Worm (Caenorhabditis elegans) whole organism, early embryonic: ENCODE measurements around the gene K08D10.13.

ENCODE experiments used
- B0310.2 ChIP-seq: sonication (generic microtip); optimal IDR thresholded peaks from 2 replicates; lab custom pipeline; 2016; ENCODE audit warnings: mild to moderate bottlenecking, missing genetic modification characterization, missing compliant biosample characterization
- F13C5.2 ChIP-seq: sonication (generic microtip); optimal IDR thresholded peaks from 2 replicates; lab custom pipeline; 2017; ENCODE audit warnings: mild to moderate bottlenecking, missing genetic modification characterization, inconsistent platforms, missing compliant biosample characterization
- aly-1 ChIP-seq: sonication (generic microtip); optimal IDR thresholded peaks from 2 replicates; lab custom pipeline; 2016; ENCODE audit warnings: missing genetic modification characterization, missing compliant biosample characterization
- ama-1 ChIP-seq: fragments of 150-350 bp; optimal IDR thresholded peaks from 2 replicates; lab custom pipeline; 2014
- ceh-13 ChIP-seq: fragments of 200-800 bp; sonication (Bioruptor generic); optimal IDR thresholded peaks from 2 replicates; lab custom pipeline; 2018; ENCODE audit warnings: mild to moderate bottlenecking, missing genetic modification characterization, missing compliant biosample characterization
- ceh-36 ChIP-seq: sonication (generic microtip); optimal IDR thresholded peaks from 2 replicates; lab custom pipeline; 2016; ENCODE audit warnings: missing genetic modification characterization, inconsistent platforms, missing compliant biosample characterization
- ets-7 ChIP-seq: sonication (generic microtip); optimal IDR thresholded peaks from 2 replicates; lab custom pipeline; 2016; ENCODE audit warnings: missing genotype, missing genetic modification characterization, missing compliant biosample characterization
- flt-1 ChIP-seq: fragments of 200-800 bp; sonication (Bioruptor generic); IDR thresholded peaks from 2 replicates; pipeline ENCODE4 v1.3.6; 2022; ENCODE audit warnings: missing genetic modification characterization, missing compliant biosample characterization
- hmbx-1 ChIP-seq: sonication (generic microtip); optimal IDR thresholded peaks from 2 replicates; lab custom pipeline; 2016; ENCODE audit warnings: mild to moderate bottlenecking, missing genetic modification characterization, missing compliant biosample characterization
- hmg-4 ChIP-seq: fragments of 200-800 bp; sonication (Bioruptor generic); optimal IDR thresholded peaks from 2 replicates; lab custom pipeline; 2018; ENCODE audit warnings: mild to moderate bottlenecking, missing genetic modification characterization, missing compliant biosample characterization
- hnd-1 ChIP-seq: sonication (generic microtip); optimal IDR thresholded peaks from 2 replicates; lab custom pipeline; 2016; ENCODE audit warnings: missing genetic modification characterization, missing compliant biosample characterization
- pes-1 ChIP-seq: fragments of 200-800 bp; sonication (Bioruptor generic); IDR thresholded peaks from 2 replicates; pipeline ENCODE4 v1.3.6; 2022; ENCODE audit warnings: missing genetic modification reagents, missing genetic modification characterization, missing compliant biosample characterization
- scrt-1 ChIP-seq: fragments of 200-800 bp; sonication (Bioruptor generic); IDR thresholded peaks from 2 replicates; pipeline ENCODE4 v1.3.6; 2022; ENCODE audit warnings: missing genetic modification characterization, missing compliant biosample characterization
- sea-1 ChIP-seq: fragments of 200-800 bp; sonication (Bioruptor generic); conservative IDR thresholded peaks from 2 replicates; pipeline ENCODE4 v1.3.6; 2022; ENCODE audit warnings: missing genetic modification characterization, missing compliant biosample characterization
- tbx-11 ChIP-seq: fragments of 200-800 bp; sonication (Bioruptor generic); IDR thresholded peaks from 2 replicates; pipeline ENCODE4 v1.3.6; 2022; ENCODE audit warnings: missing genetic modification characterization, missing compliant biosample characterization
- tbx-37 ChIP-seq: fragments of 200-800 bp; sonication (Bioruptor generic); conservative IDR thresholded peaks from 2 replicates; pipeline ENCODE4 v1.3.6; 2022; ENCODE audit warnings: missing genetic modification reagents, missing genetic modification characterization, missing compliant biosample characterization
- tra-4 ChIP-seq: sonication (generic microtip); optimal IDR thresholded peaks from 2 replicates; lab custom pipeline; 2017; ENCODE audit warnings: missing genetic modification characterization, missing compliant biosample characterization

Gene K08D10.13

DNA sequence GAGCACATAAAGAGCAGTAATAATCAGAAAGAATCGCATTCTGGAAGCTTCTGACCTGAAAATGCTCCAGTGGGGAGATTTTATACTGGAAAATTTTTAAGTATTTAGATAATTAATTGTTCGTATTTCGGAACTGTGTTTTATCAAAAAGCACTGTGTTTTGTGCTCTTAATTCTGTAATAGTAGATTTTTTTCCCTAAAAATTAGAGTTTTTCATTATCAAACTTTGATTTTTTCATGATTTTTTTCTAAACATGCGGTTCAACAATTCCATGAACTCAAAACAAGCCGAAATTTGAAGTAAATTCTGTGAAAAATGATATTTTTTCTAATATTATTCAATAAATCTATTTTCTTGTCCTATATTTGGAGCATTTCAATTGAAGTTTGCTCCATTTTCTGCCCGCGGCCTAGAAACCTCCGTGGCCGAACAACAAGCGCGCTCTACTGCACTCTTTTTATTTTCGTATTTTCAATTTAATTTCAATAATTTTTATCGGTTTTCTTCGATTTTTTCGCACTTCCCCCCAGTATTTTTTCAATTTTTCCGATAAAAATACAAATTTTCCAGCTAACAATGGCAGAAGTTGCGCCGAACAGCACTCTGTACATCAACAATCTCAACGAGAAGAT, at the start of gene K08D10.13, which contains the start of gene rnp-2:
Gene K08D10.13, minus strand, starts transcription at position 51 of the 633 bp plus-strand sequence.
Gene rnp-2, plus strand, starts transcription at position 546 of the 633 bp plus-strand sequence.
- TF ChIP-seq tbx-37 (GFP tag; lab: Robert Waterston, UW) (0 out of 2 replicates have a peak, but pooled peaks have one; percentile 27), hmg-4 (GFP tag; lab: Kevin White, UChicago) (no peak)

DNA sequence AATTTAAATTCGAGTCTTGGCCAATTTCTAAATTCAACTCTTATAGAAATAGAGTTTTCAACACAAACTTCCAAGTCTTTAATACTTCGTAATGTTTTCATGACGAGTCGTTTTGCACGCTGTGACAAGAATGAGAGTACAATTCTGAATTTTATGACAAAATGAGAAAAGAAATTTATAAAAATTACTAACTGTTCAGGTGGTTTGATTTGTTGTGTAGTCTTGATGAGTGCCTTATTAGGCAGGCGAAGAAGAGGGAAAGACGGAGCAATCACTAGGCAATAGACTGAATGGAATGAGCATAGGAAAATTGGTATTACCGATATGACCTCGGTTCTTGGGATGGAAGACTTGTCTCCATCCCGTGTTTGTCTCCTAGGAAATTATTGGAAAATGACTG, 48.6 kb upstream of the K08D10.13 start, which contains the start of gene F30B5.11:
Gene F30B5.11, minus strand, starts transcription at position 101 of the 400 bp plus-strand sequence.
- TF ChIP-seq tbx-37 (GFP tag; lab: Robert Waterston, UW) (no peak), hmbx-1 (tag; lab: Kevin White, UChicago) (no peak), flt-1 (GFP tag; lab: Robert Waterston, UW) (no peak), hmg-4 (GFP tag; lab: Kevin White, UChicago) (no peak)

DNA sequence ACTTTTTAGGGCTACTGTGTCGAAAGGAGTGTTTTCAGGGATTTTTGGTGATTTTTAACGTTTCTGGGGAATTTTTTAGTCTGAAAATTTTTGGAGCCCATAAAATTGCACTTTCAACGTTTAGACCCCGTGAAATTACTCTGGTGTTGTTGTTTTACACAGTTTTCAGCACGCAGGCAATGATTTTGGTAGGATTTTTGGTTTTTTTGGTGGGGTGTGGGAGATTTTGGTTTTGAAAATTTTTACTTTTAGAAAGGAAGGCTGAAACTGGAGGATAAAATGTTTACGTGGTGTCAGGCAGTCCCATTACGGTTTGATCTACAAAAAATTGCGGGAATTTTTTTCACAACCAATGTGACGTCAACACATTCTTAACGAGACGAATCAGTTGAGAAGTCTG, 46.9 kb upstream of the K08D10.13 start:
- no peak for TF ChIP-seq hmbx-1 (tag; lab: Kevin White, UChicago)

DNA sequence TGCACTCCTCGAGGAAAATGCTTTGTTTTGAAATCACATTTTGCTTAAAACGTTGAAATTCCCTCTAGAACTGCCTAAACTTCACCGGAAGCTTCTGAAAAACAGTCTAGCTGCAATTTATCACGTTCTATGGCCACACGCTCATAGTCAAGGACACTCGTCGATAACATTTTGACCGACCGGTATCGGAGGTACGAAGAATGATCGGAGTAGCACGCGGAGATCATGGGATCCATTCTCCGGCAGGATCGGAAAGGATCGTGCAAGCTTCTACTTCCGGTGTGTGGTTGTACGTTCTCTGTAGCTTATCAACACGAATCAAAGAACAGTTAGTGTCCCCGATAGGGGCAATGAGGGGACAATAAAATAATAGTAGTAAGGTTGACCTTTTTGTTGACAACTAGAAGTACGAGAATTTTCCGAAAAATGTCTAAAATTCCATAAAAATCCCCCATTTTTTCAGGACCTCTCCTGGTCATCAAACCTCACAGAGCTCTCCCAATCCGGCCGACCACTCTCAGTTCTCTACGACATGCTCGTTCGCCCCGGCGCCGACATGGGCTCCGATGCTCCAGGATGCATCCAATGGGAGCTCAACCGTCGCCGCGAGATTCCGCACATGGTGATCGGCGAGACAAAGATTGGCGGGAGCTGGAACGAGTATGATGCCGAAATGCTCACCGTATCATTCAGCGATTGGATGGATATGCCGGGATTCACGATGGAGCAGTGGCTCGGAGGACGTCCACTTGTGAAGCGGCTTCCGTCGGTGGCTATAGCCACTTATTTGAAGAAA, 44.9 kb upstream of the K08D10.13 start:
- TF ChIP-seq ama-1 (lab: Kevin White, UChicago) (no peak), ceh-36 (tag; lab: Kevin White, UChicago) (no peak), hnd-1 (tag; lab: Kevin White, UChicago) (no peak), aly-1 (no peak), scrt-1 (GFP tag; lab: Robert Waterston, UW) (no peak), sea-1 (GFP tag; lab: Robert Waterston, UW) (no peak), hmbx-1 (tag; lab: Kevin White, UChicago) (no peak), pes-1 (GFP tag; lab: Robert Waterston, UW) (no peak), tra-4 (tag; lab: Kevin White, UChicago) (no peak), hmg-4 (GFP tag; lab: Kevin White, UChicago) (no peak), ceh-13 (no peak), B0310.2 (tag; lab: Kevin White, UChicago) (no peak), ets-7 (no peak), tbx-11 (GFP tag; lab: Robert Waterston, UW) (no peak), F13C5.2 (no peak), flt-1 (GFP tag; lab: Robert Waterston, UW) (no peak), tbx-37 (GFP tag; lab: Robert Waterston, UW) (no peak)

DNA sequence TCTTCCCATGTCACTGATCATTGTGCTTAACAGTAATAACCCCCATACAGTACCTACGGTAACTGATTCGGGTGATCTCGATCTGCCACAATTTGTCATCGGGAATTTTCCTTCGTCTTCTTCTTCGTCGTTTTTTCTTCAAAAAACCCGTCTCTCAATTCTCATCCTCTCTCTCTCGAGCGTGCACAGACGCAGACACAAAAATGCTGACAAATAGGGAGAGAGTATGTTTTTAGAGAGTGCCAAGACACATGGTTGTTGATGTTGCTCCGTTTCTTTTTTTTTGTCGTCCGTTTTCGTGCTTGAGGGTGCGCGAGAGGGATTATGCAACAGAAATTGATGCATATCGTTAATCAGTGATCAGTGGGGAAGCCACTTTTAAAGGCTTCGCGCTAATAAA, 44.0 kb upstream of the K08D10.13 start:
- no peak for TF ChIP-seq ceh-36 (tag; lab: Kevin White, UChicago)
- no peak for TF ChIP-seq tbx-37 (GFP tag; lab: Robert Waterston, UW)
- no peak for TF ChIP-seq B0310.2 (tag; lab: Kevin White, UChicago)
- TF ChIP-seq hnd-1 (tag; lab: Kevin White, UChicago) = no peak
- no peak for TF ChIP-seq tbx-11 (GFP tag; lab: Robert Waterston, UW)
- TF ChIP-seq F13C5.2 = no peak
- no peak for TF ChIP-seq ceh-13
- TF ChIP-seq pes-1 (GFP tag; lab: Robert Waterston, UW) = no peak
- TF ChIP-seq tra-4 (tag; lab: Kevin White, UChicago) = no peak
- TF ChIP-seq scrt-1 (GFP tag; lab: Robert Waterston, UW) = no peak
- no peak for TF ChIP-seq sea-1 (GFP tag; lab: Robert Waterston, UW)
- TF ChIP-seq hmg-4 (GFP tag; lab: Kevin White, UChicago) = no peak
- no peak for TF ChIP-seq ama-1 (lab: Kevin White, UChicago)
- no peak for TF ChIP-seq ets-7

DNA sequence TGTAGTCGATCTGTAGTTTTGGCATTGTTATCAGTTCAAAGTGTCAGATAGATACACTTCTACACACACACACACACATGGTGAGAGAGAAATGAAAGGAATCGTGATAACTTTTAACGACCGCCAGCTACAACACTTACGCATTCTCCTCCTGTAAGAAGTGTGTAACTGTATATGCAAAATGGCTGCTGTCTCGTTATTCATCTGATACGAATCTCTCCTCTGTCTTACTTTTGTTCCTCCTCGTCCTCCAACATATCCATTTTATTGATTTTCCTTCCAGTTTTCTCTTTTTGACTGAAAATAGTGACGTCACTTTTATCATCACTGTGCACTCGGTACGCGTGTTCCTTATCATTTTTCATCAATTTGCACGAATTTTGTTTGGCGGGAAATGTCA, 41.4 kb upstream of the K08D10.13 start:
- TF ChIP-seq tra-4 (tag; lab: Kevin White, UChicago) (no peak), hmg-4 (GFP tag; lab: Kevin White, UChicago) (no peak), ama-1 (lab: Kevin White, UChicago) (no peak), ets-7 (no peak), hmbx-1 (tag; lab: Kevin White, UChicago) (no peak), pes-1 (GFP tag; lab: Robert Waterston, UW) (no peak), tbx-37 (GFP tag; lab: Robert Waterston, UW) (no peak), ceh-36 (tag; lab: Kevin White, UChicago) (no peak), F13C5.2 (no peak), tbx-11 (GFP tag; lab: Robert Waterston, UW) (no peak), sea-1 (GFP tag; lab: Robert Waterston, UW) (no peak), ceh-13 (no peak), flt-1 (GFP tag; lab: Robert Waterston, UW) (no peak), B0310.2 (tag; lab: Kevin White, UChicago) (no peak), hnd-1 (tag; lab: Kevin White, UChicago) (no peak), scrt-1 (GFP tag; lab: Robert Waterston, UW) (no peak), aly-1 (no peak)

DNA sequence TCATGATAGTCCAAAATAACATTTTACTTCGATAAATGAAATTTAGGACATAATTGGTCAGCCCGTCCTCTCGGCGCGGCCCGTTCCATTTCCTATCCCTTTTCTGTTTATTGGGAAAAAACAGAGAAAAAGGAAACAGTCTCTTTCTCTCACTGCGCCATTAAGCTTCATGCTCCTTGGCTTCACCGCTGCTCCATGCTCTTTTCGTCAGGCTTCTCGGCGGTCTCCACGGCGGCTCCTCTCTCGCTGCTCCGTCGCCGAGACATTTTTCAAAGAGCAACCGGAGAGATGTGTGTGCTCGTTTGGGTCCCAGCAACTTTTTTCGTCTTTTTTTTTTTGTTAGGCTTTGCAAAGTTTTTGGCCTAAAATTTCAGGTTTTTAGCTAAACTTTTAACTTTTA, 39.5 kb upstream of the K08D10.13 start:
- TF ChIP-seq ama-1 (lab: Kevin White, UChicago) = no peak
- TF ChIP-seq sea-1 (GFP tag; lab: Robert Waterston, UW) = no peak
- no peak for TF ChIP-seq tbx-11 (GFP tag; lab: Robert Waterston, UW)
